Worm (Caenorhabditis elegans): ENCODE measurements around the gene mig-32.
A peak's percentile ranks its signal among the peaks of the same experiment; 100 is the strongest.

DNA sequence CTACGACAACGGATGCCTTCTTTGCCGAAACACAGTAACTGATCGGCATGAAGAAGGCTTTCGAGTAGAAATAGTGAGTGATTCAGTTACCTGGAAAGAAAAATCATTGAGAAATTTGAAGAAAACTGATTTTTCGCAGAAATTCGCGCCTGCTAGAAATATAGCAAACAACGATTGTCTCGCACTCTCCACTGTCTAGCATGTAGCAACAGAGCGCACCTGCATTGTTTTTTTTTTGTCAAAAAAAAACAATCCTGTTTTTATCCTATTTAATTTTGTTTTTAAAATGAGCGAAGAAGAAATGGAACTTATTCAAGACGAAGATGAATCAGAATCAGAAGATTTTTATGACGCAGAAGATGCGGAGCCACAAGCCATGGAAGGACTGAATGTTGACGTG, 29.1 kb upstream of the mig-32 start, which contains the start of the genes ddb-1 and M18.6:
- no peak for TF ChIP-seq unc-62 (GFP tag; optimal IDR thresholded peaks at IDR 0.05)
- no peak for TF ChIP-seq die-1 (tag; optimal IDR thresholded peaks at IDR 0.05)
- TF ChIP-seq hsf-1 (GFP tag; IDR thresholded peaks at IDR 0.05): no peak
- no peak for TF ChIP-seq ama-1 (optimal IDR thresholded peaks at IDR 0.05)
- TF ChIP-seq ama-1 (GFP tag; optimal IDR thresholded peaks at IDR 0.05): no peak
- TF ChIP-seq sptf-2 (GFP tag; optimal IDR thresholded peaks at IDR 0.05): no peak
- peak; percentile 67; the same call in 1 of the 2 replicates for TF ChIP-seq madf-3 (GFP tag; IDR thresholded peaks at IDR 0.05)
- TF ChIP-seq B0035.1 (tag; optimal IDR thresholded peaks at IDR 0.05): no peak
- TF ChIP-seq unc-130 (GFP tag; optimal IDR thresholded peaks at IDR 0.05): no peak
- no peak for TF ChIP-seq nfya-2 (GFP tag; IDR thresholded peaks at IDR 0.05)
- no peak for TF ChIP-seq him-1 (tag; optimal IDR thresholded peaks at IDR 0.05)
- no peak for TF ChIP-seq xnd-1 (tag; optimal IDR thresholded peaks at IDR 0.05)
